Worm (Caenorhabditis elegans) whole organism, late embryonic: ENCODE data around the gene sta-2.
A peak's percentile ranks its signal among the peaks of the same experiment; 100 is the strongest.

Experiments
- C38D4.7 ChIP-seq: fragments of 200-800 bp; sonication (Bioruptor generic); optimal IDR thresholded peaks from 2 replicates; lab custom pipeline; 2018; ENCODE audit warnings: mild to moderate bottlenecking, missing genetic modification characterization, moderate library complexity, missing compliant biosample characterization
- F13H6.1 ChIP-seq: sonication (generic microtip); optimal IDR thresholded peaks from 2 replicates; lab custom pipeline; 2016; ENCODE audit warnings: missing genetic modification characterization, missing compliant biosample characterization
- K09A11.1 ChIP-seq: sonication (generic microtip); optimal IDR thresholded peaks from 2 replicates; lab custom pipeline; 2017; ENCODE audit warnings: antibody characterized with exemption, mild to moderate bottlenecking, missing genetic modification characterization, missing compliant biosample characterization; ENCODE audit not compliant: insufficient read depth
- ama-1 ChIP-seq: fragments of 150-350 bp; optimal IDR thresholded peaks from 2 replicates; lab custom pipeline; 2014
- ceh-14 ChIP-seq: sonication (generic microtip); optimal IDR thresholded peaks from 2 replicates; lab custom pipeline; 2016; ENCODE audit warnings: missing genotype, missing genetic modification characterization, missing compliant biosample characterization
- ceh-18 ChIP-seq: sonication (generic microtip); optimal IDR thresholded peaks from 2 replicates; lab custom pipeline; 2016; ENCODE audit warnings: missing genetic modification characterization, missing compliant biosample characterization
- ceh-19 ChIP-seq: fragments of 200-800 bp; sonication (Bioruptor generic); optimal IDR thresholded peaks from 2 replicates; lab custom pipeline; 2018; ENCODE audit warnings: mild to moderate bottlenecking, missing genetic modification characterization, missing compliant biosample characterization
- ceh-2 ChIP-seq: sonication (generic microtip); optimal IDR thresholded peaks from 2 replicates; lab custom pipeline; 2016; ENCODE audit warnings: missing genotype, missing genetic modification characterization, missing compliant biosample characterization
- ceh-22 ChIP-seq: sonication (generic microtip); optimal IDR thresholded peaks from 2 replicates; lab custom pipeline; 2017; ENCODE audit warnings: missing biosample characterization, missing genetic modification characterization
- ceh-30 ChIP-seq: fragments of 150-350 bp; optimal IDR thresholded peaks from 2 replicates; lab custom pipeline; 2014; ENCODE audit warnings: missing biosample characterization, missing genetic modification characterization
- ceh-31 ChIP-seq: sonication (generic microtip); optimal IDR thresholded peaks from 2 replicates; lab custom pipeline; 2016; ENCODE audit warnings: missing genetic modification characterization, missing compliant biosample characterization
- ceh-34 ChIP-seq: sonication (generic microtip); optimal IDR thresholded peaks from 2 replicates; lab custom pipeline; 2016; ENCODE audit warnings: mild to moderate bottlenecking, missing genetic modification characterization, missing compliant biosample characterization
- ceh-45 ChIP-seq: fragments of 200-800 bp; sonication (Bioruptor generic); IDR thresholded peaks from 2 replicates; pipeline ENCODE4 v1.3.6; 2022; ENCODE audit warnings: missing genetic modification reagents, missing genetic modification characterization, missing compliant biosample characterization
- ceh-48 ChIP-seq: sonication (generic microtip); optimal IDR thresholded peaks from 2 replicates; lab custom pipeline; 2016; ENCODE audit warnings: missing genetic modification characterization, inconsistent platforms, missing compliant biosample characterization
- ceh-6 ChIP-seq: fragments of 200-800 bp; sonication (Bioruptor generic); optimal IDR thresholded peaks from 2 replicates; lab custom pipeline; 2018; ENCODE audit warnings: mild to moderate bottlenecking, missing genetic modification characterization, missing compliant biosample characterization
- ceh-9 ChIP-seq: sonication (generic microtip); optimal IDR thresholded peaks from 2 replicates; lab custom pipeline; 2016; ENCODE audit warnings: mild to moderate bottlenecking, missing genetic modification characterization, inconsistent platforms, missing compliant biosample characterization
- dmd-4 ChIP-seq: sonication (generic microtip); optimal IDR thresholded peaks from 2 replicates; lab custom pipeline; 2016; ENCODE audit warnings: borderline replicate concordance, missing genetic modification characterization, missing compliant biosample characterization
- dve-1 ChIP-seq: sonication (generic microtip); optimal IDR thresholded peaks from 2 replicates; lab custom pipeline; 2017; ENCODE audit warnings: antibody characterized with exemption, mild to moderate bottlenecking, missing genetic modification characterization, missing compliant biosample characterization
- ets-4 ChIP-seq: sonication (generic microtip); optimal IDR thresholded peaks from 2 replicates; lab custom pipeline; 2016; ENCODE audit warnings: missing genetic modification characterization, missing compliant biosample characterization
- eyg-1 ChIP-seq: sonication (generic microtip); optimal IDR thresholded peaks from 2 replicates; lab custom pipeline; 2016; ENCODE audit warnings: missing genotype, missing genetic modification characterization, missing compliant biosample characterization
- hlh-30 ChIP-seq: sonication (generic microtip); optimal IDR thresholded peaks from 2 replicates; lab custom pipeline; 2017; ENCODE audit warnings: antibody characterized with exemption, missing genetic modification characterization, missing compliant biosample characterization; ENCODE audit not compliant: insufficient read depth
- hlh-6 ChIP-seq: sonication (generic microtip); optimal IDR thresholded peaks from 2 replicates; lab custom pipeline; 2016; ENCODE audit warnings: missing genotype, missing genetic modification characterization, missing compliant biosample characterization
- hlh-8 ChIP-seq: sonication (generic microtip); optimal IDR thresholded peaks from 2 replicates; lab custom pipeline; 2016; ENCODE audit warnings: missing genotype, missing genetic modification characterization, missing compliant biosample characterization
- lim-6 ChIP-seq: sonication (generic microtip); optimal IDR thresholded peaks from 2 replicates; lab custom pipeline; 2016; ENCODE audit warnings: missing genetic modification characterization, missing compliant biosample characterization
- lin-11 ChIP-seq: fragments of 200-800 bp; sonication (Bioruptor generic); optimal IDR thresholded peaks from 2 replicates; lab custom pipeline; 2018; ENCODE audit warnings: mild to moderate bottlenecking, missing genetic modification characterization, missing compliant biosample characterization
- madf-2 ChIP-seq: sonication (generic microtip); optimal IDR thresholded peaks from 2 replicates; lab custom pipeline; 2017; ENCODE audit warnings: missing genetic modification characterization, missing compliant biosample characterization
- nfya-1 ChIP-seq: sonication (generic microtip); optimal IDR thresholded peaks from 2 replicates; lab custom pipeline; 2017; ENCODE audit warnings: missing genetic modification characterization, mild to moderate bottlenecking, missing compliant biosample characterization, antibody characterized with exemption, moderate library complexity
- nhr-11 ChIP-seq: fragments of 150-350 bp; optimal IDR thresholded peaks from 2 replicates; lab custom pipeline; 2014; ENCODE audit warnings: missing biosample characterization, missing genetic modification characterization
- nhr-232 ChIP-seq: sonication (generic microtip); optimal IDR thresholded peaks from 2 replicates; lab custom pipeline; 2016; ENCODE audit warnings: missing genetic modification characterization, missing compliant biosample characterization
- npax-4 ChIP-seq: sonication (generic microtip); optimal IDR thresholded peaks from 2 replicates; lab custom pipeline; 2016; ENCODE audit warnings: missing genetic modification characterization, missing compliant biosample characterization
- odd-2 ChIP-seq: sonication (generic microtip); optimal IDR thresholded peaks from 2 replicates; lab custom pipeline; 2017; ENCODE audit warnings: antibody characterized with exemption, mild to moderate bottlenecking, missing genetic modification characterization, missing compliant biosample characterization
- pha-2 ChIP-seq: sonication (generic microtip); optimal IDR thresholded peaks from 2 replicates; lab custom pipeline; 2017; ENCODE audit warnings: mild to moderate bottlenecking, missing genetic modification characterization, missing compliant biosample characterization
- pqm-1 ChIP-seq: sonication (generic microtip); optimal IDR thresholded peaks from 2 replicates; lab custom pipeline; 2016; ENCODE audit warnings: missing genetic modification characterization, missing compliant biosample characterization
- pros-1 ChIP-seq: fragments of 150-350 bp; optimal IDR thresholded peaks from 2 replicates; lab custom pipeline; 2014; ENCODE audit warnings: missing biosample characterization, missing genetic modification reagents, missing genetic modification characterization
- rnt-1 ChIP-seq: sonication (generic microtip); optimal IDR thresholded peaks from 2 replicates; lab custom pipeline; 2016; ENCODE audit warnings: missing genetic modification characterization, missing compliant biosample characterization
- sdc-2 ChIP-seq: sonication (generic microtip); optimal IDR thresholded peaks from 2 replicates; lab custom pipeline; 2016; ENCODE audit warnings: missing genotype, missing genetic modification characterization, missing compliant biosample characterization
- sox-4 ChIP-seq: sonication (generic microtip); optimal IDR thresholded peaks from 2 replicates; lab custom pipeline; 2017; ENCODE audit warnings: mild to moderate bottlenecking, missing genetic modification characterization, inconsistent platforms, missing compliant biosample characterization
- syd-9 ChIP-seq: sonication (generic microtip); optimal IDR thresholded peaks from 2 replicates; lab custom pipeline; 2016; ENCODE audit warnings: mild to moderate bottlenecking, missing genetic modification characterization, moderate library complexity, missing compliant biosample characterization
- tbx-2 ChIP-seq: sonication (generic microtip); optimal IDR thresholded peaks from 2 replicates; lab custom pipeline; 2016; ENCODE audit warnings: missing genetic modification characterization, missing compliant biosample characterization
- tbx-7 ChIP-seq: sonication (generic microtip); optimal IDR thresholded peaks from 2 replicates; lab custom pipeline; 2016; ENCODE audit warnings: missing genotype, missing genetic modification characterization, missing compliant biosample characterization
- ttx-3 ChIP-seq: sonication (generic microtip); optimal IDR thresholded peaks from 2 replicates; lab custom pipeline; 2016; ENCODE audit warnings: missing genetic modification reagents, missing genetic modification characterization, missing compliant biosample characterization
- unc-55 ChIP-seq: sonication (generic microtip); optimal IDR thresholded peaks from 2 replicates; lab custom pipeline; 2017; ENCODE audit warnings: missing biosample characterization, missing genetic modification reagents, missing genetic modification characterization
- unc-86 ChIP-seq: sonication (generic microtip); optimal IDR thresholded peaks from 2 replicates; lab custom pipeline; 2016; ENCODE audit warnings: missing genetic modification characterization, missing compliant biosample characterization
- zip-5 ChIP-seq: sonication (generic microtip); optimal IDR thresholded peaks from 2 replicates; lab custom pipeline; 2016; ENCODE audit warnings: missing genetic modification characterization, missing compliant biosample characterization
- ztf-16 ChIP-seq: sonication (generic microtip); optimal IDR thresholded peaks from 2 replicates; lab custom pipeline; 2017; ENCODE audit warnings: missing genetic modification characterization, missing compliant biosample characterization

The sta-2 gene

ce11 chrV:9789657-9790261 lies 48.8 kb downstream of the sta-2 start, which contains the start of gene ztf-7:
ztf-7 (minus strand) TSS chrV:9789707.
- TF ChIP-seq ceh-31 (peak; percentile 80), C38D4.7 (no peak), odd-2 (tag; lab: Kevin White, UChicago) (no peak), syd-9 (tag; lab: Kevin White, UChicago) (no peak), ceh-22 (no peak), ceh-19 (no peak), ceh-9 (tag; lab: Kevin White, UChicago) (no peak), ttx-3 (tag; lab: Kevin White, UChicago) (no peak), madf-2 (tag; lab: Kevin White, UChicago) (no peak), rnt-1 (tag; lab: Kevin White, UChicago) (peak; percentile 65), eyg-1 (tag; lab: Kevin White, UChicago) (no peak), ceh-30 (tag; lab: Kevin White, UChicago) (peak; percentile 42), dmd-4 (tag; lab: Kevin White, UChicago) (no peak), pros-1 (tag; lab: Kevin White, UChicago) (no peak), pqm-1 (tag; lab: Kevin White, UChicago) (no peak), ceh-2 (no peak), unc-55 (GFP tag; lab: Kevin White, UChicago) (peak; percentile 74), ets-4 (peak; percentile 35), ceh-45 (no peak), lin-11 (no peak), pha-2 (no peak), ceh-6 (GFP tag; lab: Kevin White, UChicago) (no peak), sox-4 (no peak), F13H6.1 (tag; lab: Kevin White, UChicago) (no peak), ceh-14 (tag; lab: Kevin White, UChicago) (no peak), K09A11.1 (tag; lab: Kevin White, UChicago) (no peak), ceh-48 (tag; lab: Kevin White, UChicago) (no peak), npax-4 (no peak), hlh-6 (tag; lab: Kevin White, UChicago) (no peak), ceh-34 (tag; lab: Kevin White, UChicago) (peak; percentile 4), ztf-16 (tag; lab: Kevin White, UChicago) (no peak), tbx-7 (no peak), nhr-232 (tag; lab: Kevin White, UChicago) (no peak), sdc-2 (no peak), lim-6 (tag; lab: Kevin White, UChicago) (no peak), hlh-30 (peak; percentile 99), zip-5 (tag; lab: Kevin White, UChicago) (no peak), ceh-18 (tag; lab: Kevin White, UChicago) (peak; percentile 89), ama-1 (no peak), hlh-8 (tag; lab: Kevin White, UChicago) (no peak), unc-86 (tag; lab: Kevin White, UChicago) (no peak), nhr-11 (tag; lab: Kevin White, UChicago) (no peak), tbx-2 (tag; lab: Kevin White, UChicago) (peak; percentile 68), dve-1 (tag; lab: Kevin White, UChicago) (no peak), nfya-1 (peak; percentile 80)
